Fruit fly (Drosophila melanogaster) whole organism, embryonic: ENCODE measurements around the gene CG15019.
A peak's percentile ranks its signal among the peaks of the same experiment; 100 is the strongest.

Experiments used
- Adf1 ChIP-seq: fragments of 200-800 bp; sonication (Bioruptor generic); IDR thresholded peaks from 2 replicates; pipeline ENCODE4 v1.3.6; 2022; ENCODE audit warnings: missing biosample characterization, missing genetic modification characterization
- Bdp1 ChIP-seq: fragments of 200-800 bp; sonication (Bioruptor generic); optimal IDR thresholded peaks from 3 replicates; lab custom pipeline; 2016; ENCODE audit warnings: missing biosample characterization, missing genetic modification characterization
- CG10321 ChIP-seq: fragments of 200-800 bp; sonication (Bioruptor generic); IDR thresholded peaks from 2 replicates; pipeline ENCODE4 v1.3.6; 2022; ENCODE audit warnings: missing biosample characterization, missing genetic modification characterization
- CG12155 ChIP-seq: fragments of 200-800 bp; sonication (Bioruptor generic); optimal IDR thresholded peaks from 3 replicates; lab custom pipeline; 2016; ENCODE audit warnings: missing biosample characterization, missing genetic modification characterization
- CG13424 ChIP-seq: fragments of 200-800 bp; sonication (Bioruptor generic); optimal IDR thresholded peaks from 2 replicates; lab custom pipeline; 2019; ENCODE audit warnings: missing biosample characterization, mild to moderate bottlenecking, missing genetic modification characterization, moderate library complexity
- CG14441 ChIP-seq: fragments of 200-800 bp; sonication (Bioruptor generic); IDR thresholded peaks from 2 replicates; pipeline ENCODE4 v1.3.6; 2022; ENCODE audit warnings: missing biosample characterization, missing genetic modification characterization
- CG15696 ChIP-seq: fragments of 200-800 bp; sonication (Bioruptor generic); optimal IDR thresholded peaks from 2 replicates; lab custom pipeline; 2019; ENCODE audit warnings: missing biosample characterization, mild to moderate bottlenecking, missing genetic modification characterization, moderate library complexity
- CG17568 ChIP-seq: fragments of 200-800 bp; sonication (Bioruptor generic); optimal IDR thresholded peaks from 2 replicates; lab custom pipeline; 2018; ENCODE audit warnings: missing biosample characterization, mild to moderate bottlenecking, missing genetic modification characterization, moderate library complexity
- CG18764 ChIP-seq: fragments of 200-800 bp; sonication (Bioruptor generic); optimal IDR thresholded peaks from 3 replicates; lab custom pipeline; 2016; ENCODE audit warnings: missing biosample characterization, missing genetic modification characterization
- CG2202 ChIP-seq: fragments of 200-800 bp; sonication (Bioruptor generic); optimal IDR thresholded peaks from 2 replicates; lab custom pipeline; 2018; ENCODE audit warnings: missing biosample characterization, mild to moderate bottlenecking, missing genetic modification characterization
- CG2712 ChIP-seq: fragments of 200-800 bp; optimal IDR thresholded peaks from 3 replicates; lab custom pipeline; 2019; ENCODE audit warnings: missing biosample characterization, mild to moderate bottlenecking, missing genetic modification characterization, moderate library complexity
- CG30403 ChIP-seq: fragments of 200-800 bp; sonication (Bioruptor generic); optimal IDR thresholded peaks from 3 replicates; lab custom pipeline; 2016; ENCODE audit warnings: missing biosample characterization, missing genetic modification characterization
- CG30431 ChIP-seq: fragments of 200-800 bp; sonication (Bioruptor generic); optimal IDR thresholded peaks from 2 replicates; lab custom pipeline; 2017; ENCODE audit warnings: missing biosample characterization, missing genetic modification characterization
- CG31441 ChIP-seq: fragments of 200-800 bp; sonication (Bioruptor generic); IDR thresholded peaks from 2 replicates; pipeline ENCODE4 v1.3.6; 2022; ENCODE audit warnings: missing biosample characterization, missing genetic modification characterization
- CG32767 ChIP-seq: fragments of 200-800 bp; sonication (Bioruptor generic); IDR thresholded peaks from 2 replicates; pipeline ENCODE4 v1.3.6; 2022; ENCODE audit warnings: missing biosample characterization, missing genetic modification characterization
- CG3407 ChIP-seq: fragments of 200-800 bp; sonication (Bioruptor generic); optimal IDR thresholded peaks from 2 replicates; lab custom pipeline; 2018; ENCODE audit warnings: missing biosample characterization, mild to moderate bottlenecking, missing genetic modification characterization
- CG34376 ChIP-seq: fragments of 200-800 bp; sonication (Bioruptor generic); optimal IDR thresholded peaks from 2 replicates; lab custom pipeline; 2018; ENCODE audit warnings: missing biosample characterization, mild to moderate bottlenecking, missing genetic modification characterization
- CG34422 ChIP-seq: fragments of 200-800 bp; sonication (Bioruptor generic); IDR thresholded peaks from 3 replicates; pipeline ENCODE4 v1.3.6; 2022; ENCODE audit warnings: missing biosample characterization, missing genetic modification characterization
- CG3726 ChIP-seq: fragments of 200-800 bp; sonication (Bioruptor generic); IDR thresholded peaks from 3 replicates; pipeline ENCODE4, ENCODE4 v1.3.6; 2022; ENCODE audit warnings: missing biosample characterization, missing genetic modification characterization
- CG3847 ChIP-seq: fragments of 200-800 bp; sonication (Bioruptor generic); IDR thresholded peaks from 2 replicates; pipeline ENCODE4 v1.3.6; 2022; ENCODE audit warnings: missing biosample characterization, missing genetic modification characterization
- CG8478 ChIP-seq: fragments of >200 bp; optimal IDR thresholded peaks from 2 replicates; lab custom pipeline; 2018
- Doc3 ChIP-seq: fragments of 200-800 bp; sonication (Bioruptor generic); IDR thresholded peaks from 3 replicates; pipeline ENCODE4 v1.3.6; 2022; ENCODE audit warnings: missing biosample characterization, missing genetic modification characterization; ENCODE audit not compliant: partially characterized antibody
- Dp ChIP-seq: fragments of 200-800 bp; sonication (Bioruptor generic); optimal IDR thresholded peaks from 2 replicates; lab custom pipeline; 2018; ENCODE audit warnings: missing biosample characterization, mild to moderate bottlenecking, missing genetic modification characterization, moderate library complexity
- Med ChIP-seq: fragments of 200-800 bp; sonication (Bioruptor generic); peaks from one replicate; lab custom pipeline; 2016; ENCODE audit warnings: missing biosample characterization, missing genetic modification characterization, mild to moderate bottlenecking, inconsistent platforms, moderate library complexity
- Meics ChIP-seq: fragments of 200-800 bp; sonication (Bioruptor generic); optimal IDR thresholded peaks from 2 replicates; lab custom pipeline; 2017; ENCODE audit warnings: missing biosample characterization, mild to moderate bottlenecking, missing genetic modification characterization
- Nf-YB ChIP-seq: fragments of 200-800 bp; sonication (Bioruptor generic); optimal IDR thresholded peaks from 3 replicates; lab custom pipeline; 2019; ENCODE audit warnings: missing biosample characterization, mild to moderate bottlenecking, missing genetic modification characterization, moderate library complexity
- Nf-YC ChIP-seq: fragments of 200-800 bp; optimal IDR thresholded peaks from 3 replicates; lab custom pipeline; 2019; ENCODE audit warnings: missing biosample characterization, mild to moderate bottlenecking, missing genetic modification characterization, moderate library complexity
- Six4 ChIP-seq: fragments of 200-800 bp; sonication (Bioruptor generic); optimal IDR thresholded peaks from 2 replicates; lab custom pipeline; 2016; ENCODE audit warnings: missing biosample characterization, missing genetic modification characterization
- Sox100B ChIP-seq: fragments of 200-800 bp; sonication (Bioruptor generic); optimal IDR thresholded peaks from 3 replicates; lab custom pipeline; 2018; ENCODE audit warnings: missing biosample characterization, mild to moderate bottlenecking, missing genetic modification characterization
- Trl ChIP-seq, 3 experiments: fragments of >200 bp in 2 of 3; fragments of 200-800 bp in 1 of 3; sonication (Bioruptor generic) in 1 of 3; optimal IDR thresholded peaks; 2 replicates in 1 of 3; 3 replicates in 2 of 3; lab custom pipeline; 2016 to 2017; ENCODE audit warnings: missing biosample characterization in 1 of 3, missing genetic modification characterization in 1 of 3
- aop ChIP-seq: fragments of 200-800 bp; sonication (Bioruptor generic); IDR thresholded peaks from 2 replicates; pipeline ENCODE4 v1.3.6; 2022; ENCODE audit warnings: missing biosample characterization, missing genetic modification characterization
- ap ChIP-seq: fragments of 200-800 bp; sonication (Bioruptor generic); IDR thresholded peaks from 2 replicates; pipeline ENCODE4 v1.3.6; 2022; ENCODE audit warnings: missing biosample characterization, missing genetic modification characterization
- cg ChIP-seq: fragments of 200-800 bp; sonication (Bioruptor generic); optimal IDR thresholded peaks from 3 replicates; lab custom pipeline; 2019; ENCODE audit warnings: missing biosample characterization, mild to moderate bottlenecking, missing genetic modification characterization, moderate library complexity
- chm ChIP-seq: fragments of 200-800 bp; sonication (Bioruptor generic); IDR thresholded peaks from 2 replicates; pipeline ENCODE4 v1.3.6; 2022; ENCODE audit warnings: missing biosample characterization, missing genetic modification characterization
- croc ChIP-seq: fragments of 200-800 bp; sonication (Bioruptor generic); conservative IDR thresholded peaks from 3 replicates; pipeline ENCODE4 v1.3.6; 2022; ENCODE audit warnings: missing biosample characterization, missing genetic modification characterization
- dmrt11E ChIP-seq: fragments of 200-800 bp; sonication (Bioruptor generic); optimal IDR thresholded peaks from 3 replicates; lab custom pipeline; 2018; ENCODE audit warnings: missing biosample characterization, mild to moderate bottlenecking, missing genetic modification characterization, moderate library complexity
- fd3F ChIP-seq: fragments of 200-800 bp; sonication (Bioruptor generic); optimal IDR thresholded peaks from 2 replicates; lab custom pipeline; 2018; ENCODE audit warnings: missing biosample characterization, mild to moderate bottlenecking, missing genetic modification characterization, moderate library complexity
- ftz-f1 ChIP-seq: fragments of 200-800 bp; sonication (Bioruptor generic); optimal IDR thresholded peaks from 2 replicates; lab custom pipeline; 2016; ENCODE audit warnings: missing biosample characterization, missing genetic modification characterization
- her ChIP-seq: fragments of 200-800 bp; sonication (Bioruptor generic); optimal IDR thresholded peaks from 2 replicates; lab custom pipeline; 2016; ENCODE audit warnings: missing biosample characterization, missing genetic modification characterization
- jigr1 ChIP-seq: fragments of 200-800 bp; sonication (Bioruptor generic); IDR thresholded peaks from 3 replicates; pipeline ENCODE4 v1.3.6; 2022; ENCODE audit warnings: missing biosample characterization, missing genetic modification characterization
- kni ChIP-seq: fragments of 200-800 bp; sonication (Bioruptor generic); optimal IDR thresholded peaks from 3 replicates; lab custom pipeline; 2017; ENCODE audit warnings: mild to moderate bottlenecking, missing biosample characterization, missing genetic modification reagents, missing genetic modification characterization
- pfk ChIP-seq: fragments of 200-800 bp; sonication (Bioruptor generic); optimal IDR thresholded peaks from 2 replicates; lab custom pipeline; 2018; ENCODE audit warnings: missing biosample characterization, mild to moderate bottlenecking, missing genetic modification characterization, moderate library complexity
- repo ChIP-seq: fragments of 200-800 bp; sonication (Bioruptor generic); optimal IDR thresholded peaks from 2 replicates; lab custom pipeline; 2016; ENCODE audit warnings: missing biosample characterization, missing genetic modification characterization
- shn ChIP-seq: fragments of 200-800 bp; sonication (Bioruptor generic); optimal IDR thresholded peaks from 3 replicates; lab custom pipeline; 2016; ENCODE audit warnings: missing biosample characterization, missing genetic modification characterization
- slp2 ChIP-seq: fragments of 200-800 bp; sonication (Bioruptor generic); optimal IDR thresholded peaks from 2 replicates; lab custom pipeline; 2016; ENCODE audit warnings: missing biosample characterization, missing genetic modification characterization
- tgo ChIP-seq: fragments of 200-800 bp; sonication (Bioruptor generic); IDR thresholded peaks from 3 replicates; pipeline ENCODE4 v1.3.6; 2022; ENCODE audit warnings: missing biosample characterization, missing genetic modification characterization
- vnd ChIP-seq: fragments of 200-800 bp; sonication (Bioruptor generic); IDR thresholded peaks from 3 replicates; pipeline ENCODE4 v1.3.6; 2022; ENCODE audit warnings: missing biosample characterization, missing genetic modification characterization; ENCODE audit not compliant: partially characterized antibody
- wdn ChIP-seq: fragments of 200-800 bp; sonication (Bioruptor generic); IDR thresholded peaks from 2 replicates; pipeline ENCODE4 v1.3.6; 2022; ENCODE audit warnings: missing biosample characterization, missing genetic modification characterization
- zfh2 ChIP-seq: fragments of 200-800 bp; sonication (Bioruptor generic); optimal IDR thresholded peaks from 2 replicates; lab custom pipeline; 2016; ENCODE audit warnings: missing biosample characterization, missing genetic modification characterization

Gene CG15019

dm6 chr3L:4363887-4364794 lies 41.7 kb downstream of the CG15019 start, which contains the start of the genes Cip4 and mRpS6 (continued):
- TF ChIP-seq jigr1 (GFP tag; lab: Robert Waterston, UW) (peak; percentile 53; the same call in 1 of the 3 replicates), aop (GFP tag; lab: Robert Waterston, UW) (peak; percentile 75; the same call in 1 of the 2 replicates), Meics (GFP tag; lab: Kevin White, UChicago) (peak; percentile 52), tgo (GFP tag; lab: Robert Waterston, UW) (peak; percentile 67), CG2712 (tag; lab: Kevin White, UChicago) (peak; percentile 72), CG10321 (no peak), Sox100B (GFP tag; lab: Kevin White, UChicago) (peak; percentile 27), cg (peak; percentile 69), Nf-YB (GFP tag; lab: Kevin White, UChicago) (peak; percentile 51), CG12155 (GFP tag; lab: Kevin White, UChicago) (peak; percentile 72), pfk (GFP tag; lab: Kevin White, UChicago) (no peak), Dp (GFP tag; lab: Kevin White, UChicago) (peak; percentile 33), CG3407 (peak; percentile 51), CG13424 (tag; lab: Kevin White, UChicago) (peak; percentile 84), fd3F (GFP tag; lab: Kevin White, UChicago) (peak; percentile 81), CG17568 (GFP tag; lab: Kevin White, UChicago) (peak; percentile 52), Bdp1 (GFP tag; lab: Kevin White, UChicago) (peak; percentile 38), croc (GFP tag; lab: Robert Waterston, UW) (0 out of 3 replicates have a peak, but pooled peaks have one; percentile 18), repo (GFP tag; lab: Kevin White, UChicago) (no peak), slp2 (GFP tag; lab: Kevin White, UChicago) (peak; percentile 40), CG30431 (peak; percentile 62), vnd (GFP tag; lab: Robert Waterston, UW) (no peak), ap (peak; percentile 83), Doc3 (GFP tag; lab: Robert Waterston, UW) (peak; percentile 49; the same call in 1 of the 3 replicates), CG30403 (GFP tag; lab: Kevin White, UChicago) (peak; percentile 88), ftz-f1 (GFP tag; lab: Kevin White, UChicago) (no peak), CG3847 (peak; percentile 82), CG34422 (GFP tag; lab: Robert Waterston, UW) (peak; percentile 66), CG31441 (GFP tag; lab: Robert Waterston, UW) (peak; percentile 72), CG2202 (tag; lab: Kevin White, UChicago) (peak; percentile 18), CG15696 (tag; lab: Kevin White, UChicago) (no peak), kni (no peak), zfh2 (GFP tag; lab: Kevin White, UChicago) (peak; percentile 56), CG14441 (GFP tag; lab: Robert Waterston, UW) (peak; percentile 79), Adf1 (peak; percentile 46), dmrt11E (tag; lab: Kevin White, UChicago) (peak; percentile 75), CG8478 (no peak), CG34376 (GFP tag; lab: Kevin White, UChicago) (peak; percentile 47), CG3726 (GFP tag; lab: Robert Waterston, UW) (peak; percentile 76), Six4 (GFP tag; lab: Kevin White, UChicago) (peak; percentile 61), Trl (optimal IDR thresholded peaks at IDR 0.05; lab: Kevin White, UChicago) (no peak), Trl (GFP tag; optimal IDR thresholded peaks at IDR 0.05; lab: Kevin White, UChicago) (peak; percentile 46), CG32767 (GFP tag; lab: Robert Waterston, UW) (peak; percentile 73), CG18764 (GFP tag; lab: Kevin White, UChicago) (no peak), shn (peak; percentile 18), chm (GFP tag; lab: Robert Waterston, UW) (peak; percentile 86), Nf-YC (tag; lab: Kevin White, UChicago) (peak; percentile 35), wdn (peak; percentile 74), Med (GFP tag; lab: Kevin White, UChicago) (peak; percentile 89), her (no peak)
